Worm (Caenorhabditis elegans): Measurements from ENCODE around the gene R13D7.2.
"Not testable (repeated sequence)": the region's sequence is repeated elsewhere in the genome, so short reads cannot be mapped to it uniquely, and the experiment has no call there.

Gene R13D7.2

ce11 chrV:7437538-7437937 lies 27.8 kb downstream of the R13D7.2 start, which contains the start of gene F25E5.9 (continued):
- TF ChIP-seq egl-27 (tag; optimal IDR thresholded peaks at IDR 0.05) (no peak), nhr-77 (tag; optimal IDR thresholded peaks at IDR 0.05) (no peak), lin-39 (tag; optimal IDR thresholded peaks at IDR 0.05) (peak; percentile 3), daf-12 (tag; optimal IDR thresholded peaks at IDR 0.05) (no peak), ztf-11 (tag; optimal IDR thresholded peaks at IDR 0.05) (no peak), aly-2 (tag; optimal IDR thresholded peaks at IDR 0.05) (no peak), nhr-237 (tag; optimal IDR thresholded peaks at IDR 0.05) (no peak), nhr-76 (tag; optimal IDR thresholded peaks at IDR 0.05) (no peak), nhr-67 (tag; optimal IDR thresholded peaks at IDR 0.05) (no peak), ceh-28 (tag; optimal IDR thresholded peaks at IDR 0.05) (no peak), nhr-25 (tag; optimal IDR thresholded peaks at IDR 0.05) (no peak), snpc-4 (tag; optimal IDR thresholded peaks at IDR 0.05) (peak; percentile 32)

- TF ChIP-seq aly-2 (tag; optimal IDR thresholded peaks at IDR 0.05) (no peak), mdl-1 (tag; optimal IDR thresholded peaks at IDR 0.05) (no peak), ceh-82 (tag; optimal IDR thresholded peaks at IDR 0.05) (no peak), mml-1 (tag; optimal IDR thresholded peaks at IDR 0.05) (no peak), nhr-77 (tag; optimal IDR thresholded peaks at IDR 0.05) (no peak), nhr-67 (tag; optimal IDR thresholded peaks at IDR 0.05) (no peak), elt-2 (tag; optimal IDR thresholded peaks at IDR 0.05) (no peak), hmg-11 (tag; optimal IDR thresholded peaks at IDR 0.05) (no peak), lin-39 (tag; optimal IDR thresholded peaks at IDR 0.05) (no peak)
Measured at ce11 chrV:7437985-7438384, 28.3 kb downstream of the R13D7.2 start, which contains the start of gene F25E5.16. TSS of gene F25E5.16 (plus strand) at chrV:7438285.

ce11 chrV:7439807-7440206 lies 30.1 kb downstream of the R13D7.2 start, which contains the start of gene try-13:
TSS of gene try-13 (plus strand) at chrV:7440107.
- TF ChIP-seq pqm-1 (tag; optimal IDR thresholded peaks at IDR 0.05) (no peak), ztf-11 (tag; optimal IDR thresholded peaks at IDR 0.05) (no peak), mml-1 (tag; optimal IDR thresholded peaks at IDR 0.05) (no peak), nhr-67 (tag; optimal IDR thresholded peaks at IDR 0.05) (no peak), fkh-2 (tag; optimal IDR thresholded peaks at IDR 0.05) (no peak), unc-62 (GFP tag; optimal IDR thresholded peaks at IDR 0.05) (no peak), egl-5 (tag; optimal IDR thresholded peaks at IDR 0.05) (no peak), elt-3 (tag; optimal IDR thresholded peaks at IDR 0.05) (no peak), nhr-25 (tag; optimal IDR thresholded peaks at IDR 0.05) (no peak)

ce11 chrV:7444331-7444730 lies 34.6 kb downstream of the R13D7.2 start, which contains the start of gene nhr-141:
TSS of gene nhr-141 (plus strand) at chrV:7444661.
- not testable (repeated sequence) for TF ChIP-seq ztf-11, egl-27, mdl-1 (tag; optimal IDR thresholded peaks at IDR 0.05)

- TF ChIP-seq nfya-1 (tag; optimal IDR thresholded peaks at IDR 0.05; ENCODE audit: insufficient read depth) (no peak), lin-39 (tag; optimal IDR thresholded peaks at IDR 0.05) (no peak), elt-3 (tag; optimal IDR thresholded peaks at IDR 0.05) (no peak), lin-15B (tag; optimal IDR thresholded peaks at IDR 0.05) (no peak), pqm-1 (tag; optimal IDR thresholded peaks at IDR 0.05) (no peak), lsy-12 (tag; optimal IDR thresholded peaks at IDR 0.05) (no peak), fkh-10 (GFP tag; optimal IDR thresholded peaks at IDR 0.05) (no peak), ZK546.5 (tag; optimal IDR thresholded peaks at IDR 0.05) (no peak), nhr-25 (tag; optimal IDR thresholded peaks at IDR 0.05) (no peak), jun-1 (tag; optimal IDR thresholded peaks at IDR 0.05) (no peak), ceh-28 (tag; optimal IDR thresholded peaks at IDR 0.05) (no peak), mml-1 (tag; optimal IDR thresholded peaks at IDR 0.05) (no peak), elt-1 (tag; optimal IDR thresholded peaks at IDR 0.05) (no peak), unc-62 (GFP tag; optimal IDR thresholded peaks at IDR 0.05) (no peak), daf-12 (tag; optimal IDR thresholded peaks at IDR 0.05) (no peak)
Measured at ce11 chrV:7446965-7447364, 37.3 kb downstream of the R13D7.2 start, which contains the start of gene F25E5.5. TSS of gene F25E5.5 (plus strand) at chrV:7447265.

- no peak for TF ChIP-seq jun-1 (tag; optimal IDR thresholded peaks at IDR 0.05)
- TF ChIP-seq tbx-2 (tag; optimal IDR thresholded peaks at IDR 0.05), result no peak
- TF ChIP-seq hmg-11 (tag; optimal IDR thresholded peaks at IDR 0.05), result no peak
- TF ChIP-seq eor-1 (tag; optimal IDR thresholded peaks at IDR 0.05), result no peak
- TF ChIP-seq ama-1 (optimal IDR thresholded peaks at IDR 0.05), result no peak
- TF ChIP-seq elt-3 (tag; optimal IDR thresholded peaks at IDR 0.05), result no peak
- no peak for TF ChIP-seq fkh-2 (tag; optimal IDR thresholded peaks at IDR 0.05)
- TF ChIP-seq pha-4 (tag; optimal IDR thresholded peaks at IDR 0.05), result no peak
- TF ChIP-seq pqm-1 (tag; optimal IDR thresholded peaks at IDR 0.05), result no peak
- no peak for TF ChIP-seq nhr-67 (tag; optimal IDR thresholded peaks at IDR 0.05)
- no peak for TF ChIP-seq nhr-25 (tag; optimal IDR thresholded peaks at IDR 0.05)
- TF ChIP-seq aly-2 (tag; optimal IDR thresholded peaks at IDR 0.05), result no peak
- TF ChIP-seq lin-15B (tag; optimal IDR thresholded peaks at IDR 0.05), result no peak
- no peak for TF ChIP-seq nhr-11 (tag; optimal IDR thresholded peaks at IDR 0.05)
- TF ChIP-seq sea-2 (GFP tag; optimal IDR thresholded peaks at IDR 0.05), result no peak
- no peak for TF ChIP-seq fkh-10 (GFP tag; optimal IDR thresholded peaks at IDR 0.05)
- TF ChIP-seq mml-1 (tag; optimal IDR thresholded peaks at IDR 0.05), result no peak
Measured at ce11 chrV:7449303-7449827, 39.7 kb downstream of the R13D7.2 start, which contains the start of gene try-12. TSS of gene try-12 (plus strand) at chrV:7449353.
